Fruit fly (Drosophila melanogaster) whole organism, pupa: ENCODE results near the gene CG17687.

Experiments used
- CG15710 ChIP-seq: fragments of 200-800 bp; sonication (Bioruptor generic); optimal IDR thresholded peaks from 2 replicates; lab custom pipeline; 2018; ENCODE audit warnings: missing biosample characterization, mild to moderate bottlenecking, missing genetic modification characterization, moderate library complexity
- CG17806 ChIP-seq: fragments of 200-800 bp; sonication (Bioruptor generic); optimal IDR thresholded peaks from 2 replicates; lab custom pipeline; 2018; ENCODE audit warnings: missing biosample characterization, mild to moderate bottlenecking, missing genetic modification characterization, moderate library complexity
- CG8301 ChIP-seq: fragments of 200-800 bp; sonication (Bioruptor generic); optimal IDR thresholded peaks from 2 replicates; lab custom pipeline; 2018; ENCODE audit warnings: missing biosample characterization, mild to moderate bottlenecking, missing genetic modification characterization
- CG9948 ChIP-seq: fragments of 200-800 bp; sonication (Bioruptor generic); optimal IDR thresholded peaks from 2 replicates; lab custom pipeline; 2018; ENCODE audit warnings: missing biosample characterization, mild to moderate bottlenecking, missing genetic modification characterization, moderate library complexity
- gl ChIP-seq: fragments of 200-800 bp; sonication (Bioruptor generic); optimal IDR thresholded peaks from 2 replicates; lab custom pipeline; 2018; ENCODE audit warnings: missing biosample characterization, mild to moderate bottlenecking, missing genetic modification characterization

DNA sequence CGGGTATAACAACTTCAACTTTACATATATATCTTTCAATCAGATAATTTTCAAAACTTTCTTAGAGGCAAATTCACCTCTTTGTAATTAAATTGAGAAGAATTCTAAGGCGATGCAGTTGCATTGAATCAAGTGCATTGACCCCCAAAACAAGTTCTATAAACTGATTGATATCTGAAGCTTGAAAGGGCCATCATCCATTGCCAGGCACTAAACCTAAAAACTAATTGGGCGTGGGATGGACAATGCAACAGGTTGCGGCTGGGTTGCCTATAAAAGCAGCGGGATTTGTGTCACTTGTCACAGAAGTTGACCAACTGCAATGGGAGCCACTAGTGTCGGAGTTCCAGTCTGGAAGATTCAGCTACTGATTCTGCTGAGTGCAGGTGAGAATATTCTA is 35.7 kb downstream of the CG17687 start, which contains the start of gene CG14110:
- no peak for TF ChIP-seq CG17806
- TF ChIP-seq CG8301 (tag; lab: Kevin White, UChicago): no peak
- TF ChIP-seq CG9948 (tag; lab: Kevin White, UChicago): no peak
- TF ChIP-seq gl (tag; lab: Kevin White, UChicago): no peak
- no peak for TF ChIP-seq CG15710 (tag; lab: Kevin White, UChicago)
